Fruit fly (Drosophila melanogaster): Measurements from ENCODE around the gene CG12725.

The CG12725 gene

DNA sequence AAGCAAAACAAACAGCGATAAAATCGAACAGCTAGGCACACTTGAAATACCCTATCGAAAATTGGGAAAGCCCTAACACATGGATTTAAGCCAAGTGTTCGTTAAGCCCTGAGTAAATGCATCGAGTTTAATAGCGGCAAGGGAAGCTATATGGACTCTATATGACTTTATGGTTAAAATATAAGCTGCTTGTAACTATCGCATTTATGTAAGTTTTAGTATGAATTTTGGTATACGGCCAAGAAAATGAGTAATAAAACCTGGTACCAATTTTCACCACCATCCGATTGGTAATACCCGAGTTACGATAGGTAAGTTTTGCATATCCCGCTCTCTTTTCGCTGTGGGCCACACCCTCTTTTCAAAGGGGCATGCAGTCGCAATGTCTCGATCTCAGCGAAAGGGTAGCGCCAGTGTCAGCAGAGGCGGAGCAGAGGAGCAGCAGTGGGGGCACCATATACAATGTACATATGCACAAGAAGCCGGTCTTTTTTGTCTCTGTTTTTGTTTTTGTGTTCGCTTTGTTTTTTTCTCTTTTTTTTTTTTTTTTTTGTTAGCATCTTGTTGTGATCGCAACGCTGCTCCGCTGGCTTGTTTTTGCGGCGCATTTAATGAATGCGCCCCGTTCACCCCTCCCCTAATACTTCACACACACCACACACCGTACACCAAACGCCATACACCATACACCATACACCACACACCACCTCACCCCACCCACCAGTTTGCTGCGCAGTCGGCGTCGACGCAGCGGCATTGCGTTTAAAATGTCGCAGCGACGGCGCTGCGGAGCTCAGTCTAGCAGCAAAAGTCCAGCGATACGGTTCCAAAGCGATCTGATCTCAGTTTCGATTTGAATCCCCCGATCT is 1.5 kb upstream of the CG12725 start, which contains the start of gene GstT4 (continued):
- no peak for TF ChIP-seq Fer3 (tag; optimal IDR thresholded peaks at IDR 0.05)
- TF ChIP-seq CG14710 (tag; optimal IDR thresholded peaks at IDR 0.05): peak; percentile 31
- peak; percentile 59; the same call in 1 of the 2 replicates for TF ChIP-seq Awh (GFP tag; IDR thresholded peaks at IDR 0.05)
- TF ChIP-seq CG8924 (tag; optimal IDR thresholded peaks at IDR 0.05): peak; percentile 54
- peak; percentile 59 for TF ChIP-seq zfh2 (GFP tag; optimal IDR thresholded peaks at IDR 0.05)
- TF ChIP-seq CG2678 (tag; optimal IDR thresholded peaks at IDR 0.05): peak; percentile 50
- peak; percentile 1 for TF ChIP-seq BtbVII (GFP tag; optimal IDR thresholded peaks at IDR 0.05)
- TF ChIP-seq ab (GFP tag; optimal IDR thresholded peaks at IDR 0.05): peak; percentile 78
- TF ChIP-seq CG10979 (tag; optimal IDR thresholded peaks at IDR 0.05): peak; percentile 44
- TF ChIP-seq CG17361 (GFP tag; IDR thresholded peaks at IDR 0.05): peak; percentile 81
- 0 out of 3 replicates have a peak, but pooled peaks have one; percentile 20 for TF ChIP-seq zen2 (GFP tag; IDR thresholded peaks at IDR 0.05; ENCODE audit: partially characterized antibody)
- peak; percentile 55; the same call in 2 of the 4 replicates for TF ChIP-seq Gug (GFP tag; IDR thresholded peaks at IDR 0.05)
- peak; percentile 56 for TF ChIP-seq rib (GFP tag; IDR thresholded peaks at IDR 0.05)
- TF ChIP-seq CG18619 (GFP tag; optimal IDR thresholded peaks at IDR 0.05): peak; percentile 55
- TF ChIP-seq wor (GFP tag; IDR thresholded peaks at IDR 0.05): no peak
- peak; percentile 59 for TF ChIP-seq lilli (GFP tag; optimal IDR thresholded peaks at IDR 0.05)
- peak; percentile 6; the same call in 1 of the 2 replicates for TF ChIP-seq CG14441 (GFP tag; IDR thresholded peaks at IDR 0.05)
- peak; percentile 59 for TF ChIP-seq pnt (GFP tag; optimal IDR thresholded peaks at IDR 0.05)
- peak; percentile 49 for TF ChIP-seq fu2 (GFP tag; optimal IDR thresholded peaks at IDR 0.05)
- TF ChIP-seq CG9437 (GFP tag; optimal IDR thresholded peaks at IDR 0.05): peak; percentile 72
- TF ChIP-seq CG12942 (GFP tag; optimal IDR thresholded peaks at IDR 0.05): peak; percentile 23
- TF ChIP-seq CG11504 (tag; optimal IDR thresholded peaks at IDR 0.05): peak; percentile 64
- TF ChIP-seq CG32532 (GFP tag; IDR thresholded peaks at IDR 0.05): peak; percentile 49; the same call in 1 of the 2 replicates
- TF ChIP-seq row (GFP tag; IDR thresholded peaks at IDR 0.05): peak; percentile 90
- peak; percentile 49 for TF ChIP-seq ERR (GFP tag; optimal IDR thresholded peaks at IDR 0.05)
- peak; percentile 17; the same call in 1 of the 2 replicates for TF ChIP-seq esg (GFP tag; conservative IDR thresholded peaks at IDR 0.05)
- peak; percentile 54 to 61 for TF ChIP-seq dpn (GFP tag; optimal IDR thresholded peaks at IDR 0.05)
- peak; percentile 1 for TF ChIP-seq scrt (GFP tag; optimal IDR thresholded peaks at IDR 0.05)
- peak; percentile 4 for TF ChIP-seq sd (tag; optimal IDR thresholded peaks at IDR 0.05)
- peak; percentile 65 for TF ChIP-seq CG30403 (GFP tag; optimal IDR thresholded peaks at IDR 0.05)
- TF ChIP-seq bab2 (GFP tag; optimal IDR thresholded peaks at IDR 0.05): peak; percentile 0
- TF ChIP-seq lmd (GFP tag; IDR thresholded peaks at IDR 0.05): peak; percentile 54
- TF ChIP-seq dysf (GFP tag; IDR thresholded peaks at IDR 0.05): peak; percentile 59; the same call in 2 of the 3 replicates
- peak; percentile 3 for TF ChIP-seq Dek (tag; optimal IDR thresholded peaks at IDR 0.05)
- peak; percentile 67 for TF ChIP-seq Myb (GFP tag; optimal IDR thresholded peaks at IDR 0.05)
- peak; percentile 22 for TF ChIP-seq Mes4 (GFP tag; optimal IDR thresholded peaks at IDR 0.05)
- peak; percentile 33 for TF ChIP-seq CG2712 (tag; optimal IDR thresholded peaks at IDR 0.05)
- TF ChIP-seq CG10366 (GFP tag; IDR thresholded peaks at IDR 0.05): peak; percentile 63
- TF ChIP-seq CG9727 (GFP tag; optimal IDR thresholded peaks at IDR 0.05): peak; percentile 38
- TF ChIP-seq CG11247 (GFP tag; IDR thresholded peaks at IDR 0.05): peak; percentile 50
- TF ChIP-seq org-1 (GFP tag; optimal IDR thresholded peaks at IDR 0.05): peak; percentile 53
- TF ChIP-seq Abd-B (GFP tag; optimal IDR thresholded peaks at IDR 0.05): peak; percentile 43
- TF ChIP-seq CG16815 (GFP tag; optimal IDR thresholded peaks at IDR 0.05): peak; percentile 24
- peak; percentile 65 for TF ChIP-seq CG7839 (tag; optimal IDR thresholded peaks at IDR 0.05)
- TF ChIP-seq CG34422 (GFP tag; IDR thresholded peaks at IDR 0.05): peak; percentile 79; the same call in 2 of the 3 replicates
- TF ChIP-seq unpg (GFP tag; optimal IDR thresholded peaks at IDR 0.05): peak; percentile 1
- peak; percentile 18; the same call in 1 of the 2 replicates for TF ChIP-seq CG31224 (GFP tag; IDR thresholded peaks at IDR 0.05)
- peak; percentile 8 for TF ChIP-seq CG12104 (GFP tag; optimal IDR thresholded peaks at IDR 0.05)
- TF ChIP-seq twi (tag; optimal IDR thresholded peaks at IDR 0.05): peak; percentile 19
